Fruit fly (Drosophila melanogaster) whole organism, wandering third instar larva: ENCODE measurements around the gene robo2.

Experiments used
- Abd-B ChIP-seq: fragments of >200 bp; optimal IDR thresholded peaks from 2 replicates; lab custom pipeline; 2017; ENCODE audit warnings: missing biosample characterization, missing genetic modification characterization
- CG32264 ChIP-seq: fragments of 200-800 bp; sonication (Bioruptor generic); optimal IDR thresholded peaks from 2 replicates; lab custom pipeline; 2016; ENCODE audit warnings: missing biosample characterization, missing genetic modification characterization
- CG9705 ChIP-seq: fragments of 200-800 bp; sonication (Bioruptor generic); optimal IDR thresholded peaks from 2 replicates; lab custom pipeline; 2018; ENCODE audit warnings: missing biosample characterization, mild to moderate bottlenecking, missing genetic modification characterization
- CrebA ChIP-seq: fragments of 200-800 bp; sonication (Bioruptor generic); optimal IDR thresholded peaks from 2 replicates; lab custom pipeline; 2016; ENCODE audit warnings: missing biosample characterization, mild to moderate bottlenecking, missing genetic modification characterization, borderline replicate concordance
- Dfd ChIP-seq: fragments of >200 bp; optimal IDR thresholded peaks from 2 replicates; lab custom pipeline; 2017; ENCODE audit warnings: missing biosample characterization, missing genetic modification characterization
- Dif ChIP-seq: fragments of 200-275, 200-300 bp; sonication (Bioruptor generic); optimal IDR thresholded peaks from 2 replicates; lab custom pipeline; 2018; ENCODE audit warnings: missing biosample characterization, missing genetic modification characterization; ENCODE audit not compliant: partially characterized antibody
- GATAd ChIP-seq: sonication (Bioruptor generic); optimal IDR thresholded peaks from 2 replicates; lab custom pipeline; 2016; ENCODE audit warnings: missing biosample characterization, missing genetic modification characterization
- HLH106 ChIP-seq: fragments of 200-800 bp; optimal IDR thresholded peaks from 3 replicates; lab custom pipeline; 2019; ENCODE audit warnings: missing biosample characterization, mild to moderate bottlenecking, missing genetic modification characterization, moderate library complexity
- Hnf4 ChIP-seq: fragments of 200-800 bp; sonication (Bioruptor generic); optimal IDR thresholded peaks from 2 replicates; lab custom pipeline; 2016; ENCODE audit warnings: missing biosample characterization, mild to moderate bottlenecking, missing genetic modification characterization
- Hr78 ChIP-seq: fragments of >200 bp; optimal IDR thresholded peaks from 2 replicates; lab custom pipeline; 2017; ENCODE audit warnings: missing biosample characterization, missing genetic modification characterization
- Hr83 ChIP-seq: fragments of 200-300 bp; sonication (Bioruptor generic); optimal IDR thresholded peaks from 2 replicates; lab custom pipeline; 2016; ENCODE audit warnings: missing biosample characterization, mild to moderate bottlenecking, missing genetic modification characterization, moderate library complexity; ENCODE audit not compliant: poor library complexity, severe bottlenecking
- Jra ChIP-seq: sonication (Bioruptor generic); optimal IDR thresholded peaks from 2 replicates; lab custom pipeline; 2016; ENCODE audit warnings: missing biosample characterization, missing genetic modification characterization
- Mio ChIP-seq: sonication (Bioruptor generic); optimal IDR thresholded peaks from 2 replicates; lab custom pipeline; 2016; ENCODE audit warnings: missing biosample characterization, missing genetic modification characterization
- Myc ChIP-seq: fragments of >200 bp; optimal IDR thresholded peaks from 2 replicates; lab custom pipeline; 2017
- N ChIP-seq: fragments of >200 bp; optimal IDR thresholded peaks from 2 replicates; lab custom pipeline; 2018; ENCODE audit warnings: missing biosample characterization, missing external identifiers, missing genetic modification characterization
- OdsH ChIP-seq: fragments of 200-800 bp; sonication (Bioruptor generic); optimal IDR thresholded peaks from 2 replicates; lab custom pipeline; 2016; ENCODE audit warnings: missing biosample characterization, mild to moderate bottlenecking, missing genetic modification characterization
- Rel ChIP-seq, 2 experiments: fragments of 200-800 bp; sonication (Bioruptor generic) in 1 of 2; optimal IDR thresholded peaks; 2 replicates in 1 of 2; 3 replicates in 1 of 2; lab custom pipeline; 2016 to 2019; ENCODE audit warnings: mild to moderate bottlenecking in 2 of 2, missing biosample characterization in 2 of 2, missing genetic modification characterization in 2 of 2, moderate library complexity in 1 of 2
- Sp1 ChIP-seq: fragments of 200-800 bp; sonication (Bioruptor generic); optimal IDR thresholded peaks from 3 replicates; lab custom pipeline; 2019; ENCODE audit warnings: missing biosample characterization, mild to moderate bottlenecking, missing genetic modification characterization, moderate library complexity
- Vsx2 ChIP-seq: fragments of 200-300, 225-300 bp; sonication (Bioruptor generic); optimal IDR thresholded peaks from 2 replicates; lab custom pipeline; 2018; ENCODE audit warnings: missing biosample characterization, missing genetic modification characterization; ENCODE audit not compliant: partially characterized antibody
- br ChIP-seq: fragments of 200-800 bp; sonication (Bioruptor generic); optimal IDR thresholded peaks from 2 replicates; lab custom pipeline; 2016; ENCODE audit warnings: missing biosample characterization, missing genetic modification characterization
- brk ChIP-seq: fragments of 200-800 bp; sonication (Bioruptor generic); optimal IDR thresholded peaks from 2 replicates; lab custom pipeline; 2016; ENCODE audit warnings: missing biosample characterization, mild to moderate bottlenecking, missing genetic modification characterization
- dl ChIP-seq, 2 experiments: fragments of 175-275, 200-275 bp in 1 of 2; fragments of 200-275 bp in 1 of 2; sonication (Bioruptor generic); optimal IDR thresholded peaks; lab custom pipeline; 2018; ENCODE audit warnings: mild to moderate bottlenecking in 2 of 2, missing biosample characterization in 2 of 2, missing genetic modification characterization in 2 of 2, moderate library complexity in 2 of 2; ENCODE audit not compliant: partially characterized antibody in 2 of 2, insufficient read depth in 1 of 2
- dmrt93B ChIP-seq: fragments of 200-800 bp; sonication (Bioruptor generic); optimal IDR thresholded peaks from 2 replicates; lab custom pipeline; 2018; ENCODE audit warnings: missing biosample characterization, mild to moderate bottlenecking, missing genetic modification characterization
- dsf ChIP-seq: sonication (Bioruptor generic); optimal IDR thresholded peaks from 2 replicates; lab custom pipeline; 2016; ENCODE audit warnings: missing biosample characterization, missing genetic modification characterization, borderline replicate concordance
- ey ChIP-seq: fragments of 200-800 bp; sonication (Bioruptor generic); optimal IDR thresholded peaks from 2 replicates; lab custom pipeline; 2016; ENCODE audit warnings: missing biosample characterization, missing genetic modification characterization
- foxo ChIP-seq, 2 experiments: fragments of 200-800 bp; sonication (Bioruptor generic); optimal IDR thresholded peaks; 2 replicates in 1 of 2; 3 replicates in 1 of 2; lab custom pipeline; 2016 to 2017; ENCODE audit warnings: missing biosample characterization in 2 of 2, missing genetic modification characterization in 2 of 2
- fru ChIP-seq: fragments of 200-800 bp; sonication (Bioruptor generic); optimal IDR thresholded peaks from 3 replicates; lab custom pipeline; 2016; ENCODE audit warnings: missing biosample characterization, mild to moderate bottlenecking, missing genetic modification characterization
- h ChIP-seq: fragments of 200-800 bp; sonication (Bioruptor generic); optimal IDR thresholded peaks from 3 replicates; lab custom pipeline; 2016; ENCODE audit warnings: missing biosample characterization, mild to moderate bottlenecking, missing genetic modification characterization
- jim ChIP-seq: fragments of 175-275, 200-325 bp; sonication (Bioruptor generic); optimal IDR thresholded peaks from 2 replicates; lab custom pipeline; 2016; ENCODE audit warnings: missing biosample characterization, mild to moderate bottlenecking, missing genetic modification characterization
- lola ChIP-seq: fragments of >200 bp; optimal IDR thresholded peaks from 2 replicates; lab custom pipeline; 2017; ENCODE audit warnings: missing biosample characterization, missing genetic modification characterization
- pan ChIP-seq: fragments of >200 bp; optimal IDR thresholded peaks from 2 replicates; lab custom pipeline; 2017
- psq ChIP-seq: fragments of 200-800 bp; sonication (Bioruptor generic); optimal IDR thresholded peaks from 3 replicates; lab custom pipeline; 2017; ENCODE audit warnings: missing biosample characterization, mild to moderate bottlenecking, missing genetic modification characterization, moderate library complexity
- rgr ChIP-seq: fragments of 200-800 bp; sonication (Bioruptor generic); optimal IDR thresholded peaks from 3 replicates; lab custom pipeline; 2016; ENCODE audit warnings: missing biosample characterization, mild to moderate bottlenecking, missing genetic modification characterization
- sage ChIP-seq: fragments of 200-800 bp; sonication (Bioruptor generic); optimal IDR thresholded peaks from 2 replicates; lab custom pipeline; 2016; ENCODE audit warnings: missing biosample characterization, mild to moderate bottlenecking, missing genetic modification characterization
- sv ChIP-seq: fragments of 200-800 bp; sonication (Bioruptor generic); optimal IDR thresholded peaks from 3 replicates; lab custom pipeline; 2016; ENCODE audit warnings: missing biosample characterization, missing genetic modification characterization
- tai ChIP-seq: sonication (Bioruptor generic); optimal IDR thresholded peaks from 2 replicates; lab custom pipeline; 2016; ENCODE audit warnings: missing biosample characterization, missing genetic modification characterization
- usp ChIP-seq: fragments of >200 bp; optimal IDR thresholded peaks from 2 replicates; lab custom pipeline; 2017; ENCODE audit warnings: missing biosample characterization, missing genetic modification characterization
- woc ChIP-seq: sonication (Bioruptor generic); optimal IDR thresholded peaks from 2 replicates; lab custom pipeline; 2016; ENCODE audit warnings: missing biosample characterization, mild to moderate bottlenecking, missing genetic modification characterization

robo2 gene

dm6 chr2L:1367696-1368095 lies 52.6 kb downstream of the robo2 start, which contains the start of gene CG14346:
Gene CG14346, plus strand, starts transcription at chr2L:1367996.
- no peak for TF ChIP-seq br
- TF ChIP-seq ey (GFP tag; lab: Kevin White, UChicago), result no peak
- no peak for TF ChIP-seq Jra
- no peak for TF ChIP-seq dl (GFP tag; optimal IDR thresholded peaks at IDR 0.05; lab: Kevin White, UChicago; ENCODE audit: insufficient read depth in 1 of 2, partially characterized antibody in 2 of 2)
- no peak for TF ChIP-seq Hr83 (GFP tag; lab: Kevin White, UChicago)
- no peak for TF ChIP-seq tai
- no peak for TF ChIP-seq brk (GFP tag; lab: Kevin White, UChicago)
- no peak for TF ChIP-seq Abd-B
- no peak for TF ChIP-seq Hnf4 (GFP tag; lab: Kevin White, UChicago)
- TF ChIP-seq lola (GFP tag; lab: Kevin White, UChicago), result no peak
- TF ChIP-seq h (GFP tag; lab: Kevin White, UChicago), result no peak
- TF ChIP-seq sage, result no peak
- TF ChIP-seq Myc (lab: Kevin White, UChicago), result no peak
- TF ChIP-seq Rel (GFP tag; optimal IDR thresholded peaks at IDR 0.05; lab: Kevin White, UChicago), result no peak
- no peak for TF ChIP-seq Rel (tag; optimal IDR thresholded peaks at IDR 0.05; lab: Kevin White, UChicago)
- no peak for TF ChIP-seq usp
- TF ChIP-seq dsf (GFP tag; lab: Kevin White, UChicago), result no peak

dm6 chr2L:1365037-1365436 lies 55.2 kb downstream of the robo2 start:
- TF ChIP-seq Vsx2 (no peak), dsf (GFP tag; lab: Kevin White, UChicago) (no peak), dl (GFP tag; optimal IDR thresholded peaks at IDR 0.05; lab: Kevin White, UChicago; ENCODE audit: insufficient read depth in 1 of 2, partially characterized antibody in 2 of 2) (no peak), foxo (GFP tag; optimal IDR thresholded peaks at IDR 0.05; lab: Kevin White, UChicago) (no peak), Mio (GFP tag; lab: Kevin White, UChicago) (no peak), woc (no peak), fru (GFP tag; lab: Kevin White, UChicago) (no peak), Dfd (GFP tag; lab: Kevin White, UChicago) (peak; percentile 88), rgr (no peak)
- TF ChIP-seq, all 38 proteins: peak for 1

dm6 chr2L:1361771-1362632 lies 58.3 kb downstream of the robo2 start, which contains the start of gene NLaz:
Gene NLaz, minus strand, starts transcription at chr2L:1361821.
- TF ChIP-seq Hnf4 (GFP tag; lab: Kevin White, UChicago) (peak; percentile 0), rgr (peak; percentile 67), Rel (GFP tag; optimal IDR thresholded peaks at IDR 0.05; lab: Kevin White, UChicago) (no peak), Rel (tag; optimal IDR thresholded peaks at IDR 0.05; lab: Kevin White, UChicago) (no peak), Vsx2 (no peak), psq (GFP tag; lab: Kevin White, UChicago) (no peak), CrebA (no peak), dmrt93B (GFP tag; lab: Kevin White, UChicago) (no peak), woc (no peak), Sp1 (GFP tag; lab: Kevin White, UChicago) (no peak), tai (no peak), h (GFP tag; lab: Kevin White, UChicago) (peak; percentile 34), Hr78 (GFP tag; lab: Kevin White, UChicago) (no peak), dl (GFP tag; optimal IDR thresholded peaks at IDR 0.05; lab: Kevin White, UChicago; ENCODE audit: insufficient read depth in 1 of 2, partially characterized antibody in 2 of 2) (no peak), Myc (lab: Kevin White, UChicago) (no peak), CG32264 (no peak), CG9705 (GFP tag; lab: Kevin White, UChicago) (no peak), fru (GFP tag; lab: Kevin White, UChicago) (no peak), jim (GFP tag; lab: Kevin White, UChicago) (peak; percentile 6), Dif (GFP tag; lab: Kevin White, UChicago) (no peak), OdsH (GFP tag; lab: Kevin White, UChicago) (peak; percentile 32), sv (GFP tag; lab: Kevin White, UChicago) (peak; percentile 11), HLH106 (tag; lab: Kevin White, UChicago) (peak; percentile 6), sage (no peak), dsf (GFP tag; lab: Kevin White, UChicago) (no peak), N (GFP tag; lab: Kevin White, UChicago) (no peak), Mio (GFP tag; lab: Kevin White, UChicago) (no peak), ey (GFP tag; lab: Kevin White, UChicago) (peak; percentile 25), pan (lab: Kevin White, UChicago) (no peak), lola (GFP tag; lab: Kevin White, UChicago) (no peak), brk (GFP tag; lab: Kevin White, UChicago) (no peak), Dfd (GFP tag; lab: Kevin White, UChicago) (no peak), Jra (no peak), br (no peak), Abd-B (no peak), GATAd (no peak), Hr83 (GFP tag; lab: Kevin White, UChicago) (peak; percentile 84), foxo (GFP tag; optimal IDR thresholded peaks at IDR 0.05; lab: Kevin White, UChicago) (peak in 1 of 2 experiments; percentile 66), usp (no peak)
